Fruit fly (Drosophila melanogaster) ovary, adult (tissue): Measurements from ENCODE around the gene CG11504.

Experiments used
- CG17801 ChIP-seq: fragments of 200-800 bp; optimal IDR thresholded peaks from 2 replicates; lab custom pipeline; 2019; ENCODE audit warnings: missing biosample characterization, mild to moderate bottlenecking, missing genetic modification characterization, moderate library complexity; ENCODE audit not compliant: partially characterized antibody

Gene CG11504

dm6 chr3R:30038628-30039027 is 40.9 kb downstream of the CG11504 start, which contains the start of gene janB:
janB (minus strand) TSS chr3R:30038728.
- no peak for TF ChIP-seq CG17801 (GFP tag; lab: Kevin White, UChicago)

- TF ChIP-seq CG17801 (GFP tag; lab: Kevin White, UChicago), result no peak
Measured at dm6 chr3R:30039494-30039893, 41.8 kb downstream of the CG11504 start, which contains the start of the genes janA, Sry-alpha and Sry-beta. janA (minus strand) TSS chr3R:30039533. Sry-alpha (plus strand) TSS chr3R:30039719. Sry-beta (plus strand) TSS chr3R:30039719.

- TF ChIP-seq CG17801 (GFP tag; lab: Kevin White, UChicago), result no peak
Measured at dm6 chr3R:30040879-30041278, 43.2 kb downstream of the CG11504 start.

dm6 chr3R:30043139-30043744 is 45.5 kb downstream of the CG11504 start, which contains the start of gene Sry-delta:
Sry-delta (plus strand) TSS chr3R:30043341.
- peak; percentile 68 for TF ChIP-seq CG17801 (GFP tag; lab: Kevin White, UChicago)

dm6 chr3R:30046029-30047001 is 48.6 kb downstream of the CG11504 start, which contains the start of the genes RpL32 and CG7943:
RpL32 (minus strand) TSS chr3R:30046161.
CG7943 (plus strand) TSS chr3R:30046470.
- peak; percentile 95 for TF ChIP-seq CG17801 (GFP tag; lab: Kevin White, UChicago)
